Fruit fly (Drosophila melanogaster): Measurements from ENCODE around the gene CstF64.

CstF64 gene

DNA sequence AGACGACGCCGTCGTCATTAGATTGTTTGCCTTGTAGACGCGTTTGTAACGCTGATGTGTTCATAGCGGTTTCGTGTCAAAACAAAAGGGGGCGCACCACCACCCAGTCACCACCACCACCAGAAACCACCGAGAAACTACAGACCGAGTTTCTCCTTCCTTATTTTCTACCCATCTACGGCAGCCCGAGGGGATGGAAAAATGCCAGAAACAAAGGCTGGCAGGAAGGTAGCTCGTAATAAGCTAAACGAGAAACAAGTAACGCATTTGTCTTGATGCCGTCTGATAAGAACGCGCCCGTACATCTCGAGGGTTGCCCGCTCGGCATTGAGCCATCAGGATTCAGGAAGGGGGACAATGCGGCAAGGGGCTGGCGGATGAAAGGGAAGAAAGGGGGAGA is 48.1 kb downstream of the CstF64 start:
- TF ChIP-seq h (GFP tag; optimal IDR thresholded peaks at IDR 0.05): no peak
- no peak for TF ChIP-seq N (GFP tag; optimal IDR thresholded peaks at IDR 0.05)
- TF ChIP-seq tai (GFP tag; optimal IDR thresholded peaks at IDR 0.05): no peak
- TF ChIP-seq OdsH (GFP tag; optimal IDR thresholded peaks at IDR 0.05): no peak
- TF ChIP-seq lola (GFP tag; optimal IDR thresholded peaks at IDR 0.05): no peak
- no peak for TF ChIP-seq HLH106 (tag; optimal IDR thresholded peaks at IDR 0.05)
- TF ChIP-seq dl (GFP tag; optimal IDR thresholded peaks at IDR 0.05; ENCODE audit: insufficient read depth in 1 of 2, partially characterized antibody in 2 of 2): no peak
- no peak for TF ChIP-seq Jra (GFP tag; optimal IDR thresholded peaks at IDR 0.05)
- TF ChIP-seq CG32264 (GFP tag; optimal IDR thresholded peaks at IDR 0.05): no peak
- TF ChIP-seq sage (GFP tag; optimal IDR thresholded peaks at IDR 0.05): no peak
- no peak for TF ChIP-seq jim (GFP tag; optimal IDR thresholded peaks at IDR 0.05)
